Worm (Caenorhabditis elegans) whole organism, L4 larva: Measurements from ENCODE around the gene set-26.
"Not testable (repeated sequence)": the region's sequence is repeated elsewhere in the genome, so short reads cannot be mapped to it uniquely, and the experiment has no call there.

Experiments used
- D1046.2 ChIP-seq: fragments of 200-800 bp; sonication (Bioruptor generic); IDR thresholded peaks from 2 replicates; pipeline ENCODE4 v1.3.6; 2022; ENCODE audit warnings: missing genetic modification characterization, missing compliant biosample characterization
- F26F4.8 ChIP-seq: fragments of 200-800 bp; sonication (Bioruptor generic); conservative IDR thresholded peaks from 2 replicates; pipeline ENCODE4 v1.3.6; 2022; ENCODE audit warnings: missing genetic modification characterization, missing compliant biosample characterization
- F44E2.7 ChIP-seq: fragments of 200-800 bp; sonication (Bioruptor generic); IDR thresholded peaks from 2 replicates; pipeline ENCODE4 v2.1.2; 2022; ENCODE audit warnings: missing genetic modification characterization, missing compliant biosample characterization
- T26A8.4 ChIP-seq: fragments of 200-800 bp; sonication (Bioruptor generic); IDR thresholded peaks from 2 replicates; pipeline ENCODE4 v1.3.6; 2022; ENCODE audit warnings: missing genetic modification characterization, missing compliant biosample characterization
- ZK546.5 ChIP-seq, 2 experiments: sonication (generic microtip); optimal IDR thresholded peaks; 2 replicates each; lab custom pipeline; 2017; ENCODE audit warnings: missing biosample characterization in 2 of 2, missing genetic modification characterization in 2 of 2
- aha-1 ChIP-seq: fragments of 150-350 bp; peaks from one replicate; lab custom pipeline; 2014; ENCODE audit warnings: missing biosample characterization, missing genetic modification characterization
- aly-2 ChIP-seq: sonication (generic microtip); optimal IDR thresholded peaks from 2 replicates; lab custom pipeline; 2018; ENCODE audit warnings: missing biosample characterization, missing genetic modification characterization
- ama-1 ChIP-seq: fragments of 150-350 bp; optimal IDR thresholded peaks from 2 replicates; lab custom pipeline; 2014; ENCODE audit warnings: inconsistent platforms, mixed read lengths
- arid-1 ChIP-seq: fragments of 200-800 bp; sonication (Bioruptor generic); conservative IDR thresholded peaks from 2 replicates; pipeline ENCODE4 v1.3.6; 2022; ENCODE audit warnings: missing genetic modification reagents, missing genetic modification characterization, missing compliant biosample characterization
- attf-4 ChIP-seq: sonication (generic microtip); optimal IDR thresholded peaks from 3 replicates; lab custom pipeline; 2017; ENCODE audit warnings: missing biosample characterization, missing genetic modification characterization
- ceh-44 ChIP-seq: fragments of 200-800 bp; sonication (Bioruptor generic); IDR thresholded peaks from 2 replicates; pipeline ENCODE4 v1.3.6; 2022; ENCODE audit warnings: missing genetic modification reagents, missing genetic modification characterization, missing compliant biosample characterization
- ceh-62 ChIP-seq: sonication (generic microtip); optimal IDR thresholded peaks from 2 replicates; lab custom pipeline; 2017; ENCODE audit warnings: missing biosample characterization, missing genetic modification characterization
- duxl-1 ChIP-seq: sonication (generic microtip); optimal IDR thresholded peaks from 2 replicates; lab custom pipeline; 2016; ENCODE audit warnings: mild to moderate bottlenecking, missing genetic modification characterization, moderate library complexity, missing compliant biosample characterization; ENCODE audit not compliant: poor library complexity
- dve-1 ChIP-seq: sonication (generic microtip); optimal IDR thresholded peaks from 2 replicates; lab custom pipeline; 2017; ENCODE audit warnings: antibody characterized with exemption, mild to moderate bottlenecking, missing genetic modification characterization, missing compliant biosample characterization; ENCODE audit not compliant: insufficient read depth
- egl-27 ChIP-seq: sonication (generic microtip); optimal IDR thresholded peaks from 3 replicates; lab custom pipeline; 2017; ENCODE audit warnings: missing biosample characterization, missing genetic modification reagents, missing genetic modification characterization
- egl-43 ChIP-seq: fragments of 200-800 bp; sonication (Bioruptor generic); IDR thresholded peaks from 2 replicates; pipeline ENCODE4 v1.3.6; 2022; ENCODE audit warnings: missing genetic modification reagents, missing genetic modification characterization, missing compliant biosample characterization
- fkh-10 ChIP-seq: fragments of 150-350 bp; optimal IDR thresholded peaks from 2 replicates; lab custom pipeline; 2014; ENCODE audit warnings: missing biosample characterization, missing genetic modification reagents, missing genetic modification characterization
- lin-15B ChIP-seq: fragments of 150-350 bp; sonication (generic microtip); optimal IDR thresholded peaks from 3 replicates; lab custom pipeline; 2014; ENCODE audit warnings: missing biosample characterization, missing genetic modification characterization
- lin-38 ChIP-seq: fragments of 200-800 bp; sonication (Bioruptor generic); IDR thresholded peaks from 2 replicates; pipeline ENCODE4 v1.3.6; 2022; ENCODE audit warnings: missing genetic modification reagents, missing genetic modification characterization, missing compliant biosample characterization
- madf-5 ChIP-seq, 2 experiments: fragments of 200-800 bp; sonication (Bioruptor generic); IDR thresholded peaks; 2 replicates each; pipeline ENCODE4 v1.3.6; 2022; ENCODE audit warnings: missing compliant biosample characterization in 2 of 2, missing genetic modification characterization in 2 of 2
- madf-9 ChIP-seq: fragments of 200-800 bp; sonication (Bioruptor generic); conservative IDR thresholded peaks from 2 replicates; pipeline ENCODE4 v1.3.6; 2022; ENCODE audit warnings: missing genetic modification reagents, missing genetic modification characterization, missing compliant biosample characterization
- mdl-1 ChIP-seq, 2 experiments: fragments of 150-350 bp in 1 of 2; sonication (generic microtip) in 1 of 2; optimal IDR thresholded peaks; 2 replicates each; lab custom pipeline; 2014 to 2017; ENCODE audit warnings: missing biosample characterization in 2 of 2, missing genetic modification characterization in 2 of 2
- mdt-29 ChIP-seq: fragments of 200-800 bp; sonication (Bioruptor generic); IDR thresholded peaks from 2 replicates; pipeline ENCODE4 v1.3.6; 2022; ENCODE audit warnings: missing genetic modification reagents, missing genetic modification characterization, missing compliant biosample characterization
- mes-2 ChIP-seq: sonication (generic microtip); optimal IDR thresholded peaks from 2 replicates; lab custom pipeline; 2016; ENCODE audit warnings: missing genotype, mild to moderate bottlenecking, missing genetic modification characterization, missing compliant biosample characterization; ENCODE audit not compliant: poor library complexity, severe bottlenecking
- mxl-2 ChIP-seq: fragments of 200-800 bp; sonication (Bioruptor generic); conservative IDR thresholded peaks from 2 replicates; pipeline ENCODE4 v1.3.6; 2022; ENCODE audit warnings: missing genetic modification reagents, missing genetic modification characterization, missing compliant biosample characterization
- mxl-3 ChIP-seq: fragments of 200-800 bp; sonication (Bioruptor generic); optimal IDR thresholded peaks from 2 replicates; lab custom pipeline; 2018; ENCODE audit warnings: mild to moderate bottlenecking, missing genetic modification characterization, missing compliant biosample characterization
- nhr-10 ChIP-seq: fragments of 150-350 bp; optimal IDR thresholded peaks from 2 replicates; lab custom pipeline; 2014; ENCODE audit warnings: missing biosample characterization, missing genetic modification characterization
- nhr-11 ChIP-seq: fragments of 150-350 bp; optimal IDR thresholded peaks from 2 replicates; lab custom pipeline; 2014; ENCODE audit warnings: missing biosample characterization, missing genetic modification characterization
- nhr-25 ChIP-seq: sonication (generic microtip); optimal IDR thresholded peaks from 2 replicates; lab custom pipeline; 2017; ENCODE audit warnings: missing genetic modification characterization, mild to moderate bottlenecking, missing compliant biosample characterization, antibody characterized with exemption, moderate library complexity, borderline replicate concordance; ENCODE audit not compliant: insufficient read depth
- nhr-41 ChIP-seq: fragments of 200-800 bp; sonication (Bioruptor generic); IDR thresholded peaks from 2 replicates; pipeline ENCODE4 v1.3.6; 2022; ENCODE audit warnings: missing genetic modification reagents, missing genetic modification characterization, missing compliant biosample characterization
- nhr-42 ChIP-seq: fragments of 200-800 bp; sonication (Bioruptor generic); IDR thresholded peaks from 2 replicates; pipeline ENCODE4 v1.3.6; 2022; ENCODE audit warnings: missing genetic modification characterization, missing compliant biosample characterization
- nhr-48 ChIP-seq: sonication (generic microtip); optimal IDR thresholded peaks from 2 replicates; lab custom pipeline; 2016; ENCODE audit warnings: mild to moderate bottlenecking, missing genetic modification characterization, missing compliant biosample characterization
- pha-4 ChIP-seq, 2 experiments: fragments of 150-350 bp in 1 of 2; fragments of 200-800 bp in 1 of 2; sonication (Bioruptor generic) in 1 of 2; IDR thresholded peaks in 1 of 2; optimal IDR thresholded peaks in 1 of 2; 2 replicates each; pipeline versions ENCODE4 v1.3.6 to Lab custom; 2014 to 2022; ENCODE audit warnings: missing genetic modification characterization in 2 of 2, missing genetic modification reagents in 2 of 2, missing biosample characterization in 1 of 2, missing compliant biosample characterization in 1 of 2
- php-3 ChIP-seq: fragments of 200-800 bp; sonication (Bioruptor generic); IDR thresholded peaks from 2 replicates; pipeline ENCODE4 v1.3.6; 2022; ENCODE audit warnings: missing genetic modification reagents, missing genetic modification characterization, missing compliant biosample characterization
- saeg-2 ChIP-seq: fragments of 200-800 bp; sonication (Bioruptor generic); IDR thresholded peaks from 2 replicates; pipeline ENCODE4 v1.3.6; 2022; ENCODE audit warnings: missing genetic modification reagents, missing genetic modification characterization, missing compliant biosample characterization
- snpc-1.2 ChIP-seq: fragments of 200-800 bp; sonication (Bioruptor generic); IDR thresholded peaks from 2 replicates; pipeline ENCODE4 v1.3.6; 2022; ENCODE audit warnings: missing genetic modification reagents, missing genetic modification characterization, missing compliant biosample characterization
- spr-1 ChIP-seq: sonication (generic microtip); optimal IDR thresholded peaks from 2 replicates; lab custom pipeline; 2016; ENCODE audit warnings: mild to moderate bottlenecking, missing genetic modification characterization, missing compliant biosample characterization
- spr-3 ChIP-seq: fragments of 200-800 bp; sonication (Bioruptor generic); optimal IDR thresholded peaks from 2 replicates; lab custom pipeline; 2018; ENCODE audit warnings: mild to moderate bottlenecking, missing genetic modification characterization, missing compliant biosample characterization
- tra-1 ChIP-seq: fragments of 200-800 bp; sonication (Bioruptor generic); IDR thresholded peaks from 2 replicates; pipeline ENCODE4 v1.3.6; 2022; ENCODE audit warnings: missing genetic modification reagents, missing genetic modification characterization, missing compliant biosample characterization
- unc-39 ChIP-seq: sonication (generic microtip); optimal IDR thresholded peaks from 2 replicates; lab custom pipeline; 2017; ENCODE audit warnings: missing biosample characterization, missing genetic modification characterization
- vab-7 ChIP-seq: fragments of 200-800 bp; sonication (Bioruptor generic); IDR thresholded peaks from 2 replicates; pipeline ENCODE4 v1.3.6; 2022; ENCODE audit warnings: missing genetic modification reagents, missing genetic modification characterization, missing compliant biosample characterization
- zag-1 ChIP-seq: fragments of 150-350 bp; optimal IDR thresholded peaks from 2 replicates; lab custom pipeline; 2014; ENCODE audit warnings: missing biosample characterization, missing genetic modification characterization

set-26 gene

DNA sequence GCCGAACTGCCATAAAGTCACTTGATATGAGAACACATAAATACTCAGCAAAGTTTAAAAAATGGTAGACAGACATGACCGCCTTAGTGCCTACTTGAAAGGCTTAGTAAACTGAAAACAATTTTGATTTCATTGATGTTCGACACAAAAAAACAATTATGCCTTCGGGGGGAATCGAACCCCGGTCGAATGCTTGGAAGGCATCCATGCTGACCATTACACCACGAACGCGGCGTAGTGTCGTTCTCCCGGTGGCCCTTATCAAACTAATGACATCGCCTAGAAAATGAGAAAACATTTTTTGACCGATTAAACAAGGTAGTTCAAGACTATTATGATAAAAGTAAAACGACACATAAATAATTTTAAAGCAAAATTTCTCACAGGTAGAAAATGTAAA lies 28.5 kb upstream of the set-26 start (continued):
- no peak for TF ChIP-seq duxl-1
- TF ChIP-seq ceh-62 (tag; lab: Kevin White, UChicago), result no peak
- TF ChIP-seq nhr-10 (tag; lab: Kevin White, UChicago), result no peak
- no peak for TF ChIP-seq aly-2
- peak; percentile 48; the same call in 1 of the 2 replicates for TF ChIP-seq pha-4 (GFP tag; IDR thresholded peaks at IDR 0.05; lab: Robert Waterston, UW)
- TF ChIP-seq pha-4 (tag; optimal IDR thresholded peaks at IDR 0.05; lab: Kevin White, UChicago), result no peak
- no peak for TF ChIP-seq spr-1 (tag; lab: Kevin White, UChicago)
- TF ChIP-seq madf-5 (GFP tag; IDR thresholded peaks at IDR 0.05; lab: Robert Waterston, UW), result no peak
- peak; percentile 99 for TF ChIP-seq snpc-1.2
- no peak for TF ChIP-seq ZK546.5 (tag; optimal IDR thresholded peaks at IDR 0.05; lab: Kevin White, UChicago)
- TF ChIP-seq mdt-29, result peak; percentile 62; the same call in 1 of the 2 replicates
- TF ChIP-seq egl-27 (tag; lab: Kevin White, UChicago), result no peak
- peak; percentile 16 for TF ChIP-seq spr-3
- no peak for TF ChIP-seq F26F4.8 (GFP tag; lab: Robert Waterston, UW)
- TF ChIP-seq nhr-25 (tag; lab: Kevin White, UChicago), result no peak
- TF ChIP-seq aha-1 (tag; lab: Kevin White, UChicago), result no peak
- no peak for TF ChIP-seq mes-2 (tag; lab: Kevin White, UChicago)
- TF ChIP-seq nhr-11 (tag; lab: Kevin White, UChicago), result no peak
- TF ChIP-seq unc-39 (tag; lab: Kevin White, UChicago), result no peak
- TF ChIP-seq mdl-1 (tag; optimal IDR thresholded peaks at IDR 0.05; lab: Kevin White, UChicago), result no peak
- no peak for TF ChIP-seq attf-4 (tag; lab: Kevin White, UChicago)
- TF ChIP-seq nhr-48, result no peak

DNA sequence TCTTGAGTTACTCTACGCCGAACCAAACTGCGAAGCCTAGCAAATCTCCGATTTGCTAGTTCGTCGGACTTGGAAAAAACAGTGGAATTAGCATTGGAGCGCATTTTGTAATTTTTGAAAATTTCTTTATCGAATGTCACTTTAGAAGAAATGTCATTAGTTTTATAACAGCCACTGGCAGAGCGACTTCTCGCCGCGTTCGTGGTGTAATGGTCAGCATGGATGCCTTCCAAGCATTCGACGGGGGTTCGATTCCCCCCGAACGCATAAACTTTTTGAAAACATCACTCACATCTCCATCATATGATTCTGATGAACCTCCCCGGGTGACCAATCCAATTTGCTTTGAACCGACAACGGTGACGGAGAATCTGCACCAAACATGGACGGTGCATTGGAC lies 26.1 kb upstream of the set-26 start:
- peak; percentile 55 for TF ChIP-seq lin-38 (GFP tag; lab: Robert Waterston, UW)
- 0 out of 2 replicates have a peak, but pooled peaks have one; percentile 35 for TF ChIP-seq mxl-2 (GFP tag; lab: Robert Waterston, UW)
- peak; percentile 48; the same call in 1 of the 2 replicates for TF ChIP-seq nhr-41 (GFP tag; lab: Robert Waterston, UW)
- 0 out of 2 replicates have a peak, but pooled peaks have one; percentile 41 for TF ChIP-seq F26F4.8 (GFP tag; lab: Robert Waterston, UW)
- TF ChIP-seq madf-9 (GFP tag; lab: Robert Waterston, UW), result peak; percentile 51; the same call in 1 of the 2 replicates
- peak; percentile 96 for TF ChIP-seq snpc-1.2
- peak; percentile 37; the same call in 1 of the 2 replicates for TF ChIP-seq vab-7 (GFP tag; lab: Robert Waterston, UW)
- TF ChIP-seq, all 104 proteins: peak for 7; not testable (repeated sequence) for 97

DNA sequence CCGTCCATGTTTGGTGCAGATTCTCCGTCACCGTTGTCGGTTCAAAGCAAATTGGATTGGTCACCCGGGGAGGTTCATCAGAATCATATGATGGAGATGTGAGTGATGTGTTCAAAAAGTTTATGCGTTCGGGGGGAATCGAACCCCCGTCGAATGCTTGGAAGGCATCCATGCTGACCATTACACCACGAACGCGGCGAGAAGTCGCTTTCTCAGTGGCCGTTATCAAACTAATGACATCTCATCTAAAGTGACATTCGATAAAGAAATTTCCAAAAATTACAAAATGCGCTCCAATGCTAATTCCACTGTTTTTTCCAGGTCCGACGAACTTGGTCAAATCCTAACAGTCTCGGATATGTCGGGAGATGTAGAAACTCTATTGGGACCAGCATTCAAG lies 15.1 kb upstream of the set-26 start:
- TF ChIP-seq lin-38 (GFP tag; lab: Robert Waterston, UW), result peak; percentile 48
- TF ChIP-seq arid-1 (GFP tag; lab: Robert Waterston, UW), result 0 out of 2 replicates have a peak, but pooled peaks have one; percentile 26
- peak; percentile 97 for TF ChIP-seq snpc-1.2

DNA sequence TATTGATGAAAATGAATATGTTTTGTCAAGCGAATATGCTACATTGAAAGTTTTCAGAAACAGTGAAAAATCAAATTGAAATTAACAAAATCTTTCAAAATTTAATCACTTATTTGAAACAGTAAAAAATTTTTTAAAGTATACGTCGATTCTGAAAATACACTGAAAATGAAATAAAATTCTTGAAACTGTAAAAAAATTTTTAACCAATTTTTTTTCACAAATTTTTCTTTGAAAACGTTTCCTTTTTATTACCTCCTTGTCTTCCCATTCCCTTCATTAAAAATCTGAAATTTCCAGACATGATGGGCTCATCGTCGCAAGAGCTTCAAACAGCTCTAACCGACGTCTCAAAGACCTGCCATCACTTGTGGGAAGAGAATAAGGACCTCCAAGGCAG lies 8.3 kb upstream of the set-26 start, which contains the start of gene sta-1:
Gene sta-1 (plus strand): TSS at position 301 of the 400 bp plus-strand sequence.
- not testable (repeated sequence) for TF ChIP-seq nhr-41, egl-43, F26F4.8 (GFP tag; lab: Robert Waterston, UW)

DNA sequence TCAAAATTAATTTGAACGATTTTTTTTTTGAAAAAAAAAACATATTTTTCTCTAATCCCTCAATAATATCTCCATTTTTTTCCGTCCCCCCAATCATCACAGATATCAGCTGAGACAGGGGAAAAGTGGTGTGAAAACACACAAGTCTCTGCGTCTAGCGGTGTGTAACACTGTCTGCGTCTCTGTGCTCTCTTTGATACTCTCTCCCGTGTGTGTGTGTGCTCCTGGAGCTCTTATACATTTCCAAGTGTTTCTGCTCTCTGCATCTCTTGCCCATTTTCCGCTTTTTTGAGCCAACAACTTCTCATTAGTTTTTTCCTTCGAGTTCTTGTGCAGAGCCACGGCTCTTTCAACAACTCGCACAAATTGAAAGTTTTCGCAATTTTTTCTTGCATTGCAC lies 7.9 kb upstream of the set-26 start:
- no peak for TF ChIP-seq ama-1 (lab: Kevin White, UChicago)
- TF ChIP-seq fkh-10 (GFP tag; lab: Kevin White, UChicago), result peak; percentile 36
- TF ChIP-seq php-3, result no peak
- no peak for TF ChIP-seq lin-15B (tag; lab: Kevin White, UChicago)
- TF ChIP-seq dve-1, result peak; percentile 42
- TF ChIP-seq T26A8.4 (GFP tag; lab: Robert Waterston, UW), result 0 out of 2 replicates have a peak, but pooled peaks have one; percentile 18
- no peak for TF ChIP-seq ceh-44
- TF ChIP-seq lin-38 (GFP tag; lab: Robert Waterston, UW), result peak; percentile 28; the same call in 1 of the 2 replicates
- TF ChIP-seq D1046.2 (GFP tag; lab: Robert Waterston, UW), result no peak
- no peak for TF ChIP-seq nhr-42 (GFP tag; lab: Robert Waterston, UW)
- no peak for TF ChIP-seq saeg-2 (GFP tag; lab: Robert Waterston, UW)
- TF ChIP-seq zag-1 (tag; lab: Kevin White, UChicago), result no peak
- TF ChIP-seq mdl-1 (tag; optimal IDR thresholded peaks at IDR 0.05; lab: Kevin White, UChicago), result peak in 1 of 2 experiments; percentile 4
- TF ChIP-seq tra-1 (GFP tag; lab: Robert Waterston, UW), result 0 out of 2 replicates have a peak, but pooled peaks have one; percentile 20
- peak; percentile 68 for TF ChIP-seq nhr-11 (tag; lab: Kevin White, UChicago)
- TF ChIP-seq mxl-3 (GFP tag; lab: Kevin White, UChicago), result no peak
- no peak for TF ChIP-seq F44E2.7
